Worm (Caenorhabditis elegans) whole organism, L4/young adult: Measurements from ENCODE around the gene rbf-1.

Source experiments
- W03F9.2 ChIP-seq: fragments of 150-350 bp; optimal IDR thresholded peaks from 2 replicates; lab custom pipeline; 2014; ENCODE audit warnings: missing biosample characterization, missing genetic modification characterization
- dao-5 ChIP-seq: sonication (generic microtip); optimal IDR thresholded peaks from 2 replicates; lab custom pipeline; 2016; ENCODE audit warnings: missing genotype, missing genetic modification characterization, moderate library complexity, missing compliant biosample characterization
- him-1 ChIP-seq: sonication (generic microtip); optimal IDR thresholded peaks from 2 replicates; lab custom pipeline; 2016; ENCODE audit warnings: missing genotype, missing genetic modification reagents, missing genetic modification characterization, missing compliant biosample characterization

DNA sequence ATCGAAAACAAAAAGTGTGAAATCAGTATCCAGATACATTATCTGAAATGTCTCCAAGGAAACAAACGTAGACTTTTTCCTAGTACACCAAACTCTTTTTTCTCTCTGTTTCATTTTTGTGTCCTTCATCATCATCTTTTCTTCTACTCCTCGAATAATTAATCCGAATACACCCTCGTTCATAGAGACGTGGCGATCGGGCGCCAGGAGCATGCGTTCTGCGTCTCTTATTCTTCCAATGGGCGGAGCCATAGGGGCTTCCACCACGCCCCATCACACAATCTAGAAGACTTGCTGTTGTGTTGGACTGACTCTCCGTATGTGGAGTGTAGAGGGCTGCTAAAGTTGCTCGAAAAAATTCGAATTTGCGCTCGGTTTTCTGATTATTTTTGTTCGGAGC, at the start of gene rbf-1:
- no peak for TF ChIP-seq him-1 (tag; lab: Kevin White, UChicago)
- no peak for TF ChIP-seq W03F9.2 (tag; lab: Kevin White, UChicago)
- TF ChIP-seq dao-5, result no peak
